Fruit fly (Drosophila melanogaster) S2 (cell line): Measurements from ENCODE around the gene CG31211.

Experiments
- CG8478 ChIP-seq: fragments of >200 bp; optimal IDR thresholded peaks from 2 replicates; lab custom pipeline; 2018
- CTCF ChIP-seq, 2 experiments: fragments of >200 bp; optimal IDR thresholded peaks; 2 replicates each; lab custom pipeline; 2018

DNA sequence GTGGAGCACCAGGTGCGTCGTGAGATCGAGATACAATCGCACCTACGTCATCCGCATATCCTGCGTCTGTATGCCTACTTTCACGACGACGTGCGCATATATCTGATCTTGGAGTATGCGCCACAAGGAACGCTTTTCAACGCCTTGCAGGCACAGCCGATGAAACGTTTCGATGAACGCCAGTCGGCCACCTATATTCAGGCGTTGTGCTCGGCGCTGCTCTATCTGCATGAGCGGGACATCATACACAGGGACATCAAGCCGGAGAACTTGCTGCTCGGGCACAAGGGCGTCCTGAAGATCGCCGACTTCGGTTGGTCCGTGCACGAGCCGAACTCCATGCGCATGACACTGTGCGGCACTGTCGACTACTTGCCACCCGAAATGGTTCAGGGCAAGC, 14.5 kb downstream of the CG31211 start:
- TF ChIP-seq CG8478 (lab: Kevin White, UChicago) (no peak), CTCF (optimal IDR thresholded peaks at IDR 0.05; lab: Kevin White, UChicago) (no peak)
